Fruit fly (Drosophila melanogaster): ENCODE results near the gene CG3288.

DNA sequence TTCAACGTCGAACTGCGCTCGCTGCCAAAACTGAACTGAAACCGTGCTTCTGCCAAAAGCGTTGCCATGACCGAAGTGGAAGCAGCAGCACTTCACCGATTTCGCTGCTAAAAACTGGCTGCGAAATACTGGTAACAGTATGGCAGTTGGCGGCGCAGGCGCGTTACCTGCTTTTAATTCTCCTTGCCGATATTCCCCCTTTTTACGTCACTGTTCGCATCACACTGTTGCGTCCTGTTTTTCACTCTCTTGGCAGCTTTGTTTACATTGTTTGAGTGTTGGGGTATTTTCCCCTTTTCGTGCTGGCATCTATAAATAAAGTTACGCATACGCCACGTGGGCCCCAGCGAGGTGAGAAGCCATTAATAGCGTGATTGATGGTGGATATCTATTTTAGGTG, 49.2 kb downstream of the CG3288 start, which contains the start of gene CG32432:
- TF ChIP-seq pad (GFP tag; optimal IDR thresholded peaks at IDR 0.05) (peak; percentile 76), CG12768 (GFP tag; optimal IDR thresholded peaks at IDR 0.05) (no peak), kay (GFP tag; ENCODE audit: borderline replicate concordance) (no peak), CG11617 (GFP tag; optimal IDR thresholded peaks at IDR 0.05) (no peak), cnc (optimal IDR thresholded peaks at IDR 0.05) (no peak), CG1620 (GFP tag; optimal IDR thresholded peaks at IDR 0.05) (no peak), Hr96 (GFP tag; optimal IDR thresholded peaks at IDR 0.05) (no peak), toe (GFP tag; optimal IDR thresholded peaks at IDR 0.05) (no peak), Clk (GFP tag; optimal IDR thresholded peaks at IDR 0.05) (no peak), cic (GFP tag; optimal IDR thresholded peaks at IDR 0.05) (no peak), Crg-1 (GFP tag; optimal IDR thresholded peaks at IDR 0.05) (no peak), CG5204 (GFP tag; optimal IDR thresholded peaks at IDR 0.05) (no peak)
